Fruit fly (Drosophila melanogaster): ENCODE measurements around the gene CG8010.
A peak's percentile ranks its signal among the peaks of the same experiment; 100 is the strongest.

The CG8010 gene

dm6 chrX:19268484-19269068, at the start of gene CG8010:
CG8010 (minus strand) TSS chrX:19268896.
- TF ChIP-seq EcR (GFP tag; optimal IDR thresholded peaks at IDR 0.05) = no peak
- no peak for TF ChIP-seq CG32121 (GFP tag; IDR thresholded peaks at IDR 0.05)
- no peak for TF ChIP-seq CG15710 (tag; optimal IDR thresholded peaks at IDR 0.05)
- TF ChIP-seq Ets98B (GFP tag; IDR thresholded peaks at IDR 0.05) = peak; percentile 32; the same call in 1 of the 2 replicates
- TF ChIP-seq CG4496 (GFP tag; IDR thresholded peaks at IDR 0.05) = peak; percentile 64; the same call in 2 of the 3 replicates

dm6 chrX:19317058-19317767, 48.5 kb upstream of the CG8010 start:
- TF ChIP-seq CG8159 (tag; optimal IDR thresholded peaks at IDR 0.05) (peak; percentile 60), CG32121 (GFP tag; IDR thresholded peaks at IDR 0.05) (peak; percentile 36; the same call in 1 of the 2 replicates), CG8301 (tag; optimal IDR thresholded peaks at IDR 0.05) (peak; percentile 38), CG34367 (tag; optimal IDR thresholded peaks at IDR 0.05) (peak; percentile 23), CG17806 (tag; optimal IDR thresholded peaks at IDR 0.05) (peak; percentile 66), CG12605 (GFP tag; IDR thresholded peaks at IDR 0.05) (peak; percentile 27; the same call in 1 of the 2 replicates), EcR (GFP tag; optimal IDR thresholded peaks at IDR 0.05) (no peak), gl (tag; optimal IDR thresholded peaks at IDR 0.05) (no peak), Pif1A (GFP tag; optimal IDR thresholded peaks at IDR 0.05) (no peak), D1 (tag; optimal IDR thresholded peaks at IDR 0.05) (peak; percentile 1), Pif1B (GFP tag; optimal IDR thresholded peaks at IDR 0.05) (peak; percentile 19), Ets98B (GFP tag; IDR thresholded peaks at IDR 0.05) (peak; percentile 26; the same call in 1 of the 2 replicates), fd96Ca (GFP tag; IDR thresholded peaks at IDR 0.05) (no peak), CG15710 (tag; optimal IDR thresholded peaks at IDR 0.05) (peak; percentile 55), rn (GFP tag; IDR thresholded peaks at IDR 0.05) (no peak), CG9948 (tag; optimal IDR thresholded peaks at IDR 0.05) (peak; percentile 58), CG14655 (GFP tag; optimal IDR thresholded peaks at IDR 0.05) (peak; percentile 70), Snoo (tag; optimal IDR thresholded peaks at IDR 0.05) (peak; percentile 33), CG10348 (GFP tag; IDR thresholded peaks at IDR 0.05) (no peak), CG13204 (GFP tag; optimal IDR thresholded peaks at IDR 0.05) (no peak), CG4496 (GFP tag; IDR thresholded peaks at IDR 0.05) (no peak; the same call in 2 of the 3 replicates)

- TF ChIP-seq Pif1B (GFP tag; optimal IDR thresholded peaks at IDR 0.05) = no peak
- TF ChIP-seq CG15710 (tag; optimal IDR thresholded peaks at IDR 0.05) = no peak
- TF ChIP-seq D1 (tag; optimal IDR thresholded peaks at IDR 0.05) = no peak
- no peak for TF ChIP-seq CG17806 (tag; optimal IDR thresholded peaks at IDR 0.05)
- TF ChIP-seq Pif1A (GFP tag; optimal IDR thresholded peaks at IDR 0.05) = no peak
- TF ChIP-seq rn (GFP tag; IDR thresholded peaks at IDR 0.05) = no peak
- TF ChIP-seq CG10348 (GFP tag; IDR thresholded peaks at IDR 0.05) = no peak
- TF ChIP-seq fd96Ca (GFP tag; IDR thresholded peaks at IDR 0.05) = no peak
- no peak for TF ChIP-seq CG4496 (GFP tag; IDR thresholded peaks at IDR 0.05)
- no peak for TF ChIP-seq CG32121 (GFP tag; IDR thresholded peaks at IDR 0.05)
- no peak for TF ChIP-seq gl (tag; optimal IDR thresholded peaks at IDR 0.05)
- no peak for TF ChIP-seq CG12605 (GFP tag; IDR thresholded peaks at IDR 0.05)
- no peak for TF ChIP-seq CG8301 (tag; optimal IDR thresholded peaks at IDR 0.05)
Observed at dm6 chrX:19316583-19316982, 47.9 kb upstream of the CG8010 start.

- TF ChIP-seq CG17806 (tag; optimal IDR thresholded peaks at IDR 0.05) = no peak
- TF ChIP-seq D1 (tag; optimal IDR thresholded peaks at IDR 0.05) = no peak
- no peak for TF ChIP-seq fd96Ca (GFP tag; IDR thresholded peaks at IDR 0.05)
- peak; percentile 14 for TF ChIP-seq EcR (GFP tag; optimal IDR thresholded peaks at IDR 0.05)
- no peak for TF ChIP-seq CG14655 (GFP tag; optimal IDR thresholded peaks at IDR 0.05)
- no peak for TF ChIP-seq CG8159 (tag; optimal IDR thresholded peaks at IDR 0.05)
- no peak for TF ChIP-seq CG9948 (tag; optimal IDR thresholded peaks at IDR 0.05)
- TF ChIP-seq Snoo (tag; optimal IDR thresholded peaks at IDR 0.05) = no peak
- TF ChIP-seq CG4496 (GFP tag; IDR thresholded peaks at IDR 0.05) = peak; percentile 25; the same call in 1 of the 3 replicates
- TF ChIP-seq gl (tag; optimal IDR thresholded peaks at IDR 0.05) = no peak
Observed at dm6 chrX:19315421-19316260, 46.9 kb upstream of the CG8010 start.

- no peak for TF ChIP-seq rn (GFP tag; IDR thresholded peaks at IDR 0.05)
- no peak for TF ChIP-seq CG32121 (GFP tag; IDR thresholded peaks at IDR 0.05)
- TF ChIP-seq Ets98B (GFP tag; IDR thresholded peaks at IDR 0.05) = no peak
- peak; percentile 85 for TF ChIP-seq EcR (GFP tag; optimal IDR thresholded peaks at IDR 0.05)
- TF ChIP-seq CG10348 (GFP tag; IDR thresholded peaks at IDR 0.05) = no peak
- peak; percentile 18 for TF ChIP-seq Pif1A (GFP tag; optimal IDR thresholded peaks at IDR 0.05)
- TF ChIP-seq gl (tag; optimal IDR thresholded peaks at IDR 0.05) = peak; percentile 13
- TF ChIP-seq CG12605 (GFP tag; IDR thresholded peaks at IDR 0.05) = peak; percentile 64
- peak; percentile 10 for TF ChIP-seq CG14655 (GFP tag; optimal IDR thresholded peaks at IDR 0.05)
- peak; percentile 63 for TF ChIP-seq CG13204 (GFP tag; optimal IDR thresholded peaks at IDR 0.05)
- peak; percentile 21; the same call in 1 of the 3 replicates for TF ChIP-seq CG4496 (GFP tag; IDR thresholded peaks at IDR 0.05)
Observed at dm6 chrX:19314283-19315178, 45.8 kb upstream of the CG8010 start.

All from whole organism, pupa.